Worm (Caenorhabditis elegans): Measurements from ENCODE around the gene lgc-28.
"Not testable (repeated sequence)": the region's sequence is repeated elsewhere in the genome, so short reads cannot be mapped to it uniquely, and the experiment has no call there.

Gene lgc-28

DNA sequence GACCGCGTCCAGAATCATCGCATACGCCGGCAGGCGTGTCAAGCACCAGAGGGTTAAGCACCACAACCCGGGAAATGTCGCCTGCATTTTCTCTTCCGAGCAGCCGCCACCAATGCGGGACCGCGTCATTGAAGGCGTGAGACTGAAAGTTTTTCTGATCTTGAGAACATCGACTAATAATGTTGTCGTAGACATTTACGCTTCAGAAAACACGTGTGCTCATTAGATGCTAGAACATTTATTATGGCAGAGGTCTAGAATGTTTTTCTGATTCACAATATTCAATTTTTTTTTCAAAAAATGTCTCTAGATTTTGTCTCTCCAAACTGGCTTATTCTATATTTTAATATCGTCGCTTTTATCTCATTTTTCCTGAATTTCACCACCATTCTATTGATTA lies 31.7 kb downstream of the lgc-28 start, which contains the start of gene sri-47:
sri-47 (plus strand) TSS at position 301 of the 400 bp plus-strand sequence.
- TF ChIP-seq zfh-2 (GFP tag; conservative IDR thresholded peaks at IDR 0.05) (0 out of 2 replicates have a peak, but pooled peaks have one; percentile 37), nhr-90 (tag; optimal IDR thresholded peaks at IDR 0.05) (no peak)

DNA sequence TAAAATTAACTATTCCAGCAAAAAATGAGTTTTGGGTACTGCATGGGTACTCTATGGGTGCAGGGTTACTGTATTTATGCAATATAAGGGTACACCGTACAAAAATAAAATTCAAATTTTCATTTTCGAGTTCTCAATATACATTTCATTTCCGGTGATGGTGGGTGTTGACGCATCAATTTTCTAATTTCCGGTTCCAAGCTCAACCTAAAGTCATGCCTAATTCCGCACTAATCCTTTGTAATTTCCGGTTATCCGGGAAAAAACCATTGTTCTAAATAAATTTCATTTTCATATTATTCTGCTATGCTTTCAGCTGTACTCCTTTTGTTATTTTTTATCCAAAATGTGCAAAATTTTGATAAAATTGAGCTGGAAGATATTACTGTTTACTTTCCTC lies 34.5 kb downstream of the lgc-28 start, which contains the start of gene gcy-21:
gcy-21 (plus strand) TSS at position 301 of the 400 bp plus-strand sequence.
- TF ChIP-seq Y53F4B.3 (GFP tag; IDR thresholded peaks at IDR 0.05): no peak
- TF ChIP-seq ztf-25 (GFP tag; IDR thresholded peaks at IDR 0.05): no peak
- TF ChIP-seq him-1 (tag; optimal IDR thresholded peaks at IDR 0.05): no peak
- no peak for TF ChIP-seq ztf-26 (tag; optimal IDR thresholded peaks at IDR 0.05)

- not testable (repeated sequence) for TF ChIP-seq ztf-25 (GFP tag; IDR thresholded peaks at IDR 0.05); unc-62 (GFP tag; optimal IDR thresholded peaks at IDR 0.05); dpff-1 (tag; optimal IDR thresholded peaks at IDR 0.05)
Observed at ce11 chrII:2665081-2665480, 40.2 kb downstream of the lgc-28 start, which contains the start of gene F22E5.2. F22E5.2 (plus strand) TSS chrII:2665381.

ce11 chrII:2665606-2666005 lies 40.7 kb downstream of the lgc-28 start, which contains the start of gene F22E5.22:
F22E5.22 (plus strand) TSS chrII:2665906.
- TF ChIP-seq F52B5.7 (tag; optimal IDR thresholded peaks at IDR 0.05) (no peak), rpc-1 (optimal IDR thresholded peaks at IDR 0.05) (no peak), rpc-1 (tag; optimal IDR thresholded peaks at IDR 0.05) (no peak), ztf-28 (GFP tag; IDR thresholded peaks at IDR 0.05) (no peak), aptf-2 (GFP tag; conservative IDR thresholded peaks at IDR 0.05) (no peak), unc-62 (GFP tag; optimal IDR thresholded peaks at IDR 0.05) (no peak), tbp1 (GFP tag; optimal IDR thresholded peaks at IDR 0.05) (no peak), ceh-91 (GFP tag; IDR thresholded peaks at IDR 0.05) (no peak), B0336.3 (GFP tag; IDR thresholded peaks at IDR 0.05) (no peak)

DNA sequence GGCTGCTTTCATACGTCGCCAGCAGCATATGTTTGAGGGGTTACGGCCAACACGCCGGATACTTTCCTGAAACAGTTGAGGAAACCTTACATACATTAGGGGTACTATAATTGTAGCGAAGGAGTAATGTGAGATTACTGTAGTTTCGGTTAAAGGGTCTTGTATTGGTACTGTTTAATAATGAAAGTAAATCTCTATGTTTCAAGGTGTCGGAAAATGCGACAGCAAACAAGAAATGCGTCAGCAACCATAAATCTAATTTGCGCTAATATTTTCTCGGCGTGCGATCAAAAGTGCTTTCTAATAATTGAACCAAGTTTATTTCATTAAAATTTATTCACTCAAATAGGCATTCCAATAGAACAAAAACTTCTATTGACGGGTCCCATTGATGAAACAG lies 47.4 kb downstream of the lgc-28 start, which contains the start of gene sri-57:
sri-57 (minus strand) TSS at position 101 of the 400 bp plus-strand sequence.
- not testable (repeated sequence) for TF ChIP-seq aptf-3, bed-2, ceh-58 (GFP tag; IDR thresholded peaks at IDR 0.05)

DNA sequence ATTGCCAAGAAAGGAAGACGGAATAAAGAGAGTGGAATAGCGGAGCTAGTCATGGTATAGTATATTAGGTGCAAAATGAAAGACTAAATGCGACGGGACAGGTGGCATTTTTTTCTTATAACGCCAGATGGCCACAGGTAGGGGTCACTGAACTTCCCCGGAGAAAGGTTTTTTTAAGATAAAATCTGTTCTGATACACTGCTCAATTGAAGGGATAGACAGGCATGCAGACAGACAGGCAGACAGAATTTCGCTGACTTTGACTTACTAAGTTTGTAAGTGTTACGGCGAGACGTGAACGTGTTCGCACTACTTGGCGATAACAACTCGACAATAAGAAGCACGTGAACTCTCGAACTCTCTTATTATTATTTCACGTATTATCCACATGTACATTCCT lies 48.6 kb downstream of the lgc-28 start, which contains the start of the genes F22E5.20 and F22E5.1:
F22E5.20 (minus strand) TSS at position 101 of the 400 bp plus-strand sequence.
F22E5.1 (plus strand) TSS at position 242 of the 400 bp plus-strand sequence.
- TF ChIP-seq F55B11.4 (tag; optimal IDR thresholded peaks at IDR 0.05; ENCODE audit: borderline replicate concordance, insufficient read depth); rec-8 (tag; optimal IDR thresholded peaks at IDR 0.05); snpc-1.3 (tag; optimal IDR thresholded peaks at IDR 0.05; ENCODE audit: insufficient read depth): not testable (repeated sequence)
